Fruit fly (Drosophila melanogaster): ENCODE measurements around the gene FoxK.

The FoxK gene

dm6 chr3L:11097982-11098663 lies 22.5 kb downstream of the FoxK start, which contains the start of the genes Irbp18 and APP-BP1 (continued):
- TF ChIP-seq CG18476 (GFP tag; optimal IDR thresholded peaks at IDR 0.05), result peak; percentile 96
- TF ChIP-seq crc (GFP tag; optimal IDR thresholded peaks at IDR 0.05), result peak; percentile 91
- TF ChIP-seq unc-4 (GFP tag; IDR thresholded peaks at IDR 0.05; ENCODE audit: partially characterized antibody), result peak; percentile 32; the same call in 1 of the 2 replicates
- TF ChIP-seq CG17829 (tag; optimal IDR thresholded peaks at IDR 0.05), result peak; percentile 91
- TF ChIP-seq CG17802 (tag; optimal IDR thresholded peaks at IDR 0.05), result peak; percentile 71
- peak; percentile 85 for TF ChIP-seq H15 (GFP tag; IDR thresholded peaks at IDR 0.05)
- peak; percentile 96 for TF ChIP-seq CG13775 (GFP tag; optimal IDR thresholded peaks at IDR 0.05)
- TF ChIP-seq CG3995 (GFP tag; optimal IDR thresholded peaks at IDR 0.05), result peak; percentile 64
- TF ChIP-seq pb (GFP tag; optimal IDR thresholded peaks at IDR 0.05), result peak; percentile 81
- peak; percentile 95 for TF ChIP-seq CG18599 (GFP tag; optimal IDR thresholded peaks at IDR 0.05)
- peak; percentile 70 for TF ChIP-seq wek (GFP tag; optimal IDR thresholded peaks at IDR 0.05)
- TF ChIP-seq CG4707 (GFP tag; optimal IDR thresholded peaks at IDR 0.05), result peak; percentile 63
- TF ChIP-seq chm (GFP tag; IDR thresholded peaks at IDR 0.05), result peak; percentile 79
- peak; percentile 23 for TF ChIP-seq gfzf (GFP tag; optimal IDR thresholded peaks at IDR 0.05)
- TF ChIP-seq sens (GFP tag), result peak; percentile 99
- peak; percentile 50 for TF ChIP-seq Poxn (GFP tag; IDR thresholded peaks at IDR 0.05)
- TF ChIP-seq Awh (GFP tag; IDR thresholded peaks at IDR 0.05), result peak; percentile 73; the same call in 1 of the 2 replicates
- TF ChIP-seq tx (GFP tag; optimal IDR thresholded peaks at IDR 0.05), result peak; percentile 92
- TF ChIP-seq kah (GFP tag; optimal IDR thresholded peaks at IDR 0.05), result peak; percentile 68
- TF ChIP-seq CG1603 (tag; optimal IDR thresholded peaks at IDR 0.05), result peak; percentile 88
- peak; percentile 83 for TF ChIP-seq Myb (GFP tag; optimal IDR thresholded peaks at IDR 0.05)
- TF ChIP-seq CG8089 (GFP tag; optimal IDR thresholded peaks at IDR 0.05), result peak; percentile 92
- peak; percentile 92 for TF ChIP-seq CG12769 (tag; optimal IDR thresholded peaks at IDR 0.05)
- TF ChIP-seq CG4617 (GFP tag; optimal IDR thresholded peaks at IDR 0.05; ENCODE audit: borderline replicate concordance), result peak; percentile 93
- peak; percentile 95 for TF ChIP-seq NfI (GFP tag; optimal IDR thresholded peaks at IDR 0.05)
- TF ChIP-seq Eip74EF (GFP tag; optimal IDR thresholded peaks at IDR 0.05), result peak in 1 of 2 experiments; percentile 84
- TF ChIP-seq CTCF (GFP tag; optimal IDR thresholded peaks at IDR 0.05), result peak; percentile 50
- peak; percentile 95 for TF ChIP-seq lab (GFP tag; optimal IDR thresholded peaks at IDR 0.05)
- peak; percentile 84 for TF ChIP-seq CG3065 (GFP tag; optimal IDR thresholded peaks at IDR 0.05)
- peak; percentile 62 for TF ChIP-seq TFAM (GFP tag; optimal IDR thresholded peaks at IDR 0.05)
- peak; percentile 76 for TF ChIP-seq nom (GFP tag; optimal IDR thresholded peaks at IDR 0.05)
- peak; percentile 47 for TF ChIP-seq CG17912 (GFP tag; optimal IDR thresholded peaks at IDR 0.05)
- TF ChIP-seq Sox102F (GFP tag; optimal IDR thresholded peaks at IDR 0.05), result peak; percentile 93
- peak; percentile 84 for TF ChIP-seq CG3407 (GFP tag; optimal IDR thresholded peaks at IDR 0.05)
- TF ChIP-seq CG11560 (tag; IDR thresholded peaks at IDR 0.05), result peak; percentile 59; the same call in 1 of the 3 replicates
- no peak for TF ChIP-seq sd (tag; optimal IDR thresholded peaks at IDR 0.05)
- TF ChIP-seq gt (GFP tag; IDR thresholded peaks at IDR 0.05), result peak; percentile 45; the same call in 1 of the 2 replicates
- TF ChIP-seq sc (optimal IDR thresholded peaks at IDR 0.05), result no peak
- peak; percentile 90 for TF ChIP-seq sc (GFP tag; optimal IDR thresholded peaks at IDR 0.05)
- peak; percentile 96 for TF ChIP-seq Xbp1 (GFP tag; optimal IDR thresholded peaks at IDR 0.05)
- peak; percentile 53; the same call in 1 of the 2 replicates for TF ChIP-seq aop (GFP tag; IDR thresholded peaks at IDR 0.05)
- TF ChIP-seq ato (GFP tag; IDR thresholded peaks at IDR 0.05; ENCODE audit: partially characterized antibody), result no peak
- peak; percentile 86 for TF ChIP-seq lmd (GFP tag; IDR thresholded peaks at IDR 0.05)
- peak; percentile 88 for TF ChIP-seq CG18011 (GFP tag; optimal IDR thresholded peaks at IDR 0.05)
- TF ChIP-seq Blimp-1 (GFP tag; optimal IDR thresholded peaks at IDR 0.05), result peak; percentile 90
- TF ChIP-seq p53 (GFP tag; optimal IDR thresholded peaks at IDR 0.05), result peak; percentile 87
- TF ChIP-seq Usf (GFP tag; optimal IDR thresholded peaks at IDR 0.05), result peak; percentile 86
- no peak for TF ChIP-seq CG7963 (GFP tag; IDR thresholded peaks at IDR 0.05; ENCODE audit: partially characterized antibody)
- TF ChIP-seq shn (GFP tag; optimal IDR thresholded peaks at IDR 0.05), result peak; percentile 90
